Fruit fly (Drosophila melanogaster) ovary, adult (tissue): ENCODE results near the gene Mondo.

Experiments used
- CG17801 ChIP-seq: fragments of 200-800 bp; optimal IDR thresholded peaks from 2 replicates; lab custom pipeline; 2019; ENCODE audit warnings: missing biosample characterization, mild to moderate bottlenecking, missing genetic modification characterization, moderate library complexity; ENCODE audit not compliant: partially characterized antibody

The Mondo gene

DNA sequence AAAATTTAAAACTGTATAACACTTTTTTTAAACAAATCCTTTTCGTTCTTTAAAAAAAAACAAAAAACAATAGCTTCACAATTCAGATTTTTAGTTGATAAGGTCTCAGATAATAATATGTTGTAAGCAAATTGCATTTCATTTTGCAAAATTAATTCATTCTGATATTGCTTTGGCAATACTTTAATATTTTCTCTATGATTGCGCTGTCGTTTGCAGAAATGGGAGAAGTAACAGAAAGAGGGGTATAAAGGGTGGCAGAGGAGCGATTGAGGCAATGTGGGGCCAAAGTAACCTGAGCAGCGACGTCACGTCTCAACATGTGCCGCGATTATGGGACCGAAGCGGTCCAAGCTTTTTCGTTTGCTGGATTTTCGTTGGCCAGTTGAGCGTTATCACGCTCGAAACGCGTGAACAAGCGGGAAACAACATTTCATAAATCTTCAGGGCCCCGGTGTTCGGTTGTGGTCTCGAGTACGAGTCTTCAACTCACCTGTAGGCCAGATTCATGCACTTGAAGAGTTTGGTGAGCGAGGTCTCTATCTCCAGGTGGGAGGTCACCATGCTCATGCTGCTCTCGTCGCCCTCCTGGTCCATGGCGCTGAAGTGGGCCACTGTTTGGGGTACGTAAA is 1.9 kb downstream of the Mondo start:
- TF ChIP-seq CG17801 (GFP tag; lab: Kevin White, UChicago): peak; percentile 1

DNA sequence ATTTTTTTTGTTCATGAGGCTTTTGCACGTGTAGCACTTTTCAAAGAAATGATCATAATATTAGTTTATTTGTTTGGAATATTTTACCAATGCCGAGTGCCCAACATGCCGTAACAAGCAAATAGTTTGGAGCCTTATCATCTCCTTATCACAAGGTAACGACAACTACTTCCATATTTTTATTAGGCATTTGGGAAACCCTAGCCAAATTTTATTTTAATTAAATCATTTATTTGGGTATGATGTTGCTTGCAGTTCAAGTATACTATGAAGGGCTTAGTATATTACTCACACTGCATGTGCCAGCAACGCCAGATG is 5.4 kb downstream of the Mondo start:
- TF ChIP-seq CG17801 (GFP tag; lab: Kevin White, UChicago): no peak

dm6 chr2L:21303655-21304532 is 6.0 kb downstream of the Mondo start:
- TF ChIP-seq CG17801 (GFP tag; lab: Kevin White, UChicago): no peak

DNA sequence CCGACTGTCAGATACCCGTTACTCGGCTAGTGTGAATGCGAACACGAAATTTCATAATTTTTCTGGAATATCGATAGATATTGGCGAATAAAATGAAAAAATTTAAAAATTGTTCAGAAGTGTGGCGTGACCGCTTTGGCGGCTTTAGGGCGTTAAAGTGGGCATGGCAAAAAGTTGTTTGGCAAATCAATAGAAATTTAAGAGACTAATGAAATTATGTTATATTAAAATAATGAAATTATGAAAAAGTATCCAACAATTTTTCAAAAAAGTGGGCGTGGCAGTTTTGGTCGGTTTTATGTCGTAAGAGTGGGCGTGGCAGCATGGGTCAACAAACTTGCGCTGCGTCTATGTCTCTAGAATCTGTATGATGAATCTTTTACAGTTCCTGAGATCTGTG is 7.8 kb downstream of the Mondo start:
- TF ChIP-seq CG17801 (GFP tag; lab: Kevin White, UChicago): no peak

DNA sequence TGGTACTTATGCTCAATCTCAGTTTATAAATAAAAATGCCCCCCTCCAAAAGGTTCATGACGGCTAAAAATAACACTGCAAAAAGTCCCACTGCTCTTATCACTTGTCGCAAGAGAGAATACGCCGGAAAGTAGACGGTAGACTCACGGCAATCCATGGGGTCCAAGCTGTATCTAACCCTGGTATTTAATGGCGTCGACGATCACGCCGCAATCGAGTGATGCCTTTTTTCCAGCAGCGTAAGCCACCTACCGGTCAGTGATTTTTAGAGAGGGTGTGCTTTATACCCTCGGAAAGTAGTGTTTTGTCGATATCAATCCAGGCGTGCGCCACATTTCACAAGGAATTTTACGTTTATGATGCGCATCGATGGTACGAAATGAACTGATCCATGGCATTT is 10.3 kb downstream of the Mondo start:
- TF ChIP-seq CG17801 (GFP tag; lab: Kevin White, UChicago): no peak

dm6 chr2L:21290434-21290833 is 19.4 kb downstream of the Mondo start, which contains the start of gene Gr39a:
TSS of gene Gr39a (plus strand) at chr2L:21290734.
- no peak for TF ChIP-seq CG17801 (GFP tag; lab: Kevin White, UChicago)

- no peak for TF ChIP-seq CG17801 (GFP tag; lab: Kevin White, UChicago)
These were observed 20.7 kb downstream of the Mondo start for dm6 chr2L:21289101-21289500.

- no peak for TF ChIP-seq CG17801 (GFP tag; lab: Kevin White, UChicago)
These were observed 41.7 kb downstream of the Mondo start for dm6 chr2L:21268140-21268539.

dm6 chr2L:21266277-21266676 is 43.6 kb downstream of the Mondo start:
- TF ChIP-seq CG17801 (GFP tag; lab: Kevin White, UChicago): no peak

- TF ChIP-seq CG17801 (GFP tag; lab: Kevin White, UChicago): peak; percentile 29
These were observed 46.2 kb downstream of the Mondo start for dm6 chr2L:21263470-21264146.

DNA sequence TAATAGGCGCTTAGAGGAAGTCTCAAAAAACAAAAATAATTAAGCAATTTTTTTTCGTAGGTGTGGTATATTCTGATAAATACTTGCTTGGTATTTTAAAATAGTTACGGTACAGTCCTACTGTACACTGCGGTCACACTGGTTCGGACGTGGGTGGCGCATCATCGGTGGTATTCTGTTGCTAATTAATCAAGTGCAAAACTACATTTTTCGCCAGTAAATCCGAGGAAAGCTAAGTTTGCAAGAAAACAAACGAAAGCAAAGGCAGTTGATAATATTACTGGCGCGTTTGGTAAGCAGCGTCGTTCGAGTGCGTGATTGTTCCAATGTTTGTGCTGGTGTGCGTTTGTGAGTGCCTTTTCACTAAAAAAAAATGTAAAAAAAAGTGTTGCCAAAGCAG is 47.0 kb downstream of the Mondo start, which contains the start of gene CG8671:
TSS of gene CG8671 (plus strand) at position 125 of the 400 bp plus-strand sequence.
- TF ChIP-seq CG17801 (GFP tag; lab: Kevin White, UChicago): no peak

dm6 chr2L:21260869-21261268 is 49.0 kb downstream of the Mondo start:
- no peak for TF ChIP-seq CG17801 (GFP tag; lab: Kevin White, UChicago)

DNA sequence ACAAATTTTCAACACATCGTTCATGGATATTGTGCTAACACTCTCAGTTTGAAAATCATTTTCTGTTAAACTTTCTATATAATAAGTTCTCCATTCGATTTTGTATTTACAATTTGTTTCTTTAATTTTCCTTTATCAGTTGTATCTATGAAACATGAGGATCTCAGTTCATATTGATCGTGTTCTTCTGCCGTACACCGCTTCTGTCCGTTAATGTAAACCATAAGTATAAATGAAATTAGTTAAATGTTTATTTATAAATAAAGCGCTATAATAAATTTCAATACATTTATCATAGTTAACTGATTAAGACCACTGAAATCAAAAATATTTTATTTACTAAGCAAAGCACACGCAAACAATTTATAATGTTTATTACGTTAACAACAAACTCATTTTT is 50.8 kb downstream of the Mondo start:
- no peak for TF ChIP-seq CG17801 (GFP tag; lab: Kevin White, UChicago)

dm6 chr2L:21251750-21252149 is 58.1 kb downstream of the Mondo start:
- no peak for TF ChIP-seq CG17801 (GFP tag; lab: Kevin White, UChicago)
